Worm (Caenorhabditis elegans) whole organism, L1 larva: ENCODE results near the gene rme-1.

ENCODE experiments used
- egl-13 ChIP-seq: sonication (generic microtip); optimal IDR thresholded peaks from 2 replicates; lab custom pipeline; 2016; ENCODE audit warnings: missing genotype, missing genetic modification reagents, missing genetic modification characterization, missing compliant biosample characterization
- lsy-2 ChIP-seq, 2 experiments: fragments of 150-350 bp; optimal IDR thresholded peaks; 2 replicates each; lab custom pipeline; 2014; ENCODE audit warnings: missing biosample characterization in 2 of 2, missing genetic modification characterization in 2 of 2
- tbx-2 ChIP-seq: sonication (generic microtip); optimal IDR thresholded peaks from 2 replicates; lab custom pipeline; 2016; ENCODE audit warnings: missing genetic modification characterization, missing compliant biosample characterization
- unc-98 ChIP-seq: fragments of 200-800 bp; sonication (Bioruptor generic); IDR thresholded peaks from 2 replicates; pipeline ENCODE4 v1.3.6; 2022; ENCODE audit warnings: missing genetic modification characterization, missing compliant biosample characterization
- zip-4 ChIP-seq: fragments of 200-800 bp; sonication (Bioruptor generic); optimal IDR thresholded peaks from 2 replicates; lab custom pipeline; 2018; ENCODE audit warnings: mild to moderate bottlenecking, missing genetic modification characterization, moderate library complexity, missing compliant biosample characterization

DNA sequence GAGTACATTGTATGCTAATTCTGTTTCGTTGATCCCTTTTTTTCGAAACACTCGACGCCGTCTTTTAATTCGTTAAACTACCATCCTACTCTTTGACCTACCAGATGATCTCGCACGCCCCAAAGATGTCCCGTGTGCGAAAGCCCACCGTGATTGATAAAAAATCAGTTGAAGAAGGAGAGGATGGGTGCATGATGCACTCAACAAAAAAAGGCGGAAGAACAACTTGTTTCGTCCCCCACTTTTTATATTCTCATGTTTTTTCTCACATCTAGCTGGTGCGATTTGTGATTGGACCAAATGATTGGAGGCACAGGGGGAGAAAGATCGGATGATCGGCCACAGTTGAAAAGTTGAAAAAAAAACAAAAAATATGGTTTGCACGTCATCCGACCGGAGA, 29.7 kb downstream of the rme-1 start:
- TF ChIP-seq zip-4 (GFP tag; lab: Kevin White, UChicago) = no peak
- no peak for TF ChIP-seq unc-98
- peak; percentile 56 for TF ChIP-seq tbx-2 (tag; lab: Kevin White, UChicago)
- TF ChIP-seq egl-13 (tag; lab: Kevin White, UChicago) = no peak
- peak in 1 of 2 experiments; percentile 7 for TF ChIP-seq lsy-2 (tag; optimal IDR thresholded peaks at IDR 0.05; lab: Kevin White, UChicago)
